Fruit fly (Drosophila melanogaster) whole organism, prepupa: ENCODE results near the gene Polr2A.

Source experiments
- Blimp-1 ChIP-seq: fragments of 200-800 bp; sonication (Bioruptor generic); optimal IDR thresholded peaks from 3 replicates; lab custom pipeline; 2017; ENCODE audit warnings: missing biosample characterization, missing genetic modification characterization, mild to moderate bottlenecking, moderate library complexity, missing genetic modification reagents
- CG10631 ChIP-seq: fragments of 200-800 bp; sonication (Bioruptor generic); optimal IDR thresholded peaks from 2 replicates; lab custom pipeline; 2016; ENCODE audit warnings: missing biosample characterization, missing genetic modification characterization
- CG11294 ChIP-seq: fragments of 200-800 bp; sonication (Bioruptor generic); IDR thresholded peaks from 2 replicates; pipeline ENCODE4 v1.3.6; 2022; ENCODE audit warnings: missing biosample characterization, missing genetic modification characterization
- CG11762 ChIP-seq: fragments of 200-800 bp; sonication (Bioruptor generic); optimal IDR thresholded peaks from 3 replicates; lab custom pipeline; 2016; ENCODE audit warnings: missing biosample characterization, missing genetic modification characterization; ENCODE audit not compliant: insufficient read depth
- CG11902 ChIP-seq: fragments of 200-800 bp; sonication (Bioruptor generic); optimal IDR thresholded peaks from 3 replicates; lab custom pipeline; 2016; ENCODE audit warnings: missing biosample characterization, missing genetic modification characterization
- CG15336 ChIP-seq: fragments of 200-800 bp; sonication (Bioruptor generic); IDR thresholded peaks from 2 replicates; pipeline ENCODE4 v1.3.6; 2022; ENCODE audit warnings: missing biosample characterization, missing genetic modification characterization
- CG1621 ChIP-seq: fragments of 200-800 bp; sonication (Bioruptor generic); optimal IDR thresholded peaks from 3 replicates; lab custom pipeline; 2018; ENCODE audit warnings: missing biosample characterization, mild to moderate bottlenecking, missing genetic modification characterization
- CG16779 ChIP-seq: fragments of 200-800 bp; sonication (Bioruptor generic); optimal IDR thresholded peaks from 3 replicates; lab custom pipeline; 2017; ENCODE audit warnings: missing biosample characterization, mild to moderate bottlenecking, missing genetic modification characterization
- CG3032 ChIP-seq: fragments of 200-800 bp; optimal IDR thresholded peaks from 2 replicates; lab custom pipeline; 2019; ENCODE audit warnings: missing biosample characterization, mild to moderate bottlenecking, missing genetic modification characterization, moderate library complexity
- CG31627 ChIP-seq: fragments of 200-800 bp; sonication (Bioruptor generic); optimal IDR thresholded peaks from 3 replicates; lab custom pipeline; 2016; ENCODE audit warnings: missing biosample characterization, missing genetic modification characterization
- CG32006 ChIP-seq: fragments of 200-800 bp; sonication (Bioruptor generic); optimal IDR thresholded peaks from 3 replicates; lab custom pipeline; 2017; ENCODE audit warnings: missing biosample characterization, mild to moderate bottlenecking, missing genetic modification characterization
- CG34406 ChIP-seq: fragments of 200-800 bp; sonication (Bioruptor generic); optimal IDR thresholded peaks from 3 replicates; lab custom pipeline; 2016; ENCODE audit warnings: missing biosample characterization, missing genetic modification characterization
- CG3919 ChIP-seq: fragments of 200-800 bp; sonication (Bioruptor generic); optimal IDR thresholded peaks from 3 replicates; lab custom pipeline; 2016; ENCODE audit warnings: missing biosample characterization, missing genetic modification characterization
- CG4318 ChIP-seq: fragments of 200-800 bp; sonication (Bioruptor generic); optimal IDR thresholded peaks from 3 replicates; lab custom pipeline; 2017; ENCODE audit warnings: missing biosample characterization, mild to moderate bottlenecking, missing genetic modification characterization
- CG6163 ChIP-seq: fragments of 200-800 bp; sonication (Bioruptor generic); IDR thresholded peaks from 3 replicates; pipeline ENCODE4 v1.3.6; 2022; ENCODE audit warnings: missing biosample characterization, missing genetic modification characterization
- CG6276 ChIP-seq: fragments of 200-800 bp; sonication (Bioruptor generic); optimal IDR thresholded peaks from 2 replicates; lab custom pipeline; 2017; ENCODE audit warnings: missing biosample characterization, mild to moderate bottlenecking, missing genetic modification characterization
- CG6792 ChIP-seq: fragments of 200-800 bp; sonication (Bioruptor generic); optimal IDR thresholded peaks from 3 replicates; lab custom pipeline; 2016; ENCODE audit warnings: missing biosample characterization, missing genetic modification characterization
- CG6808 ChIP-seq: fragments of 200-800 bp; sonication (Bioruptor generic); optimal IDR thresholded peaks from 3 replicates; lab custom pipeline; 2017; ENCODE audit warnings: missing biosample characterization, missing genetic modification characterization, mild to moderate bottlenecking, moderate library complexity, missing genetic modification reagents
- CG6854 ChIP-seq: fragments of 200-800 bp; sonication (Bioruptor generic); optimal IDR thresholded peaks from 2 replicates; lab custom pipeline; 2017; ENCODE audit warnings: missing biosample characterization, mild to moderate bottlenecking, missing genetic modification characterization
- CG7368 ChIP-seq: fragments of 200-800 bp; sonication (Bioruptor generic); optimal IDR thresholded peaks from 3 replicates; lab custom pipeline; 2016; ENCODE audit warnings: missing biosample characterization, missing genetic modification characterization
- CG8119 ChIP-seq: fragments of 200-800 bp; sonication (Bioruptor generic); IDR thresholded peaks from 3 replicates; pipeline ENCODE4 v1.3.6; 2022; ENCODE audit warnings: missing biosample characterization, missing genetic modification characterization
- CG8632 ChIP-seq: fragments of 200-800 bp; sonication (Bioruptor generic); optimal IDR thresholded peaks from 3 replicates; lab custom pipeline; 2016; ENCODE audit warnings: missing biosample characterization, missing genetic modification characterization
- CG9139 ChIP-seq: fragments of 200-800 bp; sonication (Bioruptor generic); optimal IDR thresholded peaks from 3 replicates; lab custom pipeline; 2017; ENCODE audit warnings: missing biosample characterization, mild to moderate bottlenecking, missing genetic modification characterization
- Eip75B ChIP-seq: fragments of 200-800 bp; sonication (Bioruptor generic); optimal IDR thresholded peaks from 3 replicates; lab custom pipeline; 2016; ENCODE audit warnings: missing biosample characterization, missing genetic modification characterization
- Eip78C ChIP-seq: fragments of 200-800 bp; sonication (Bioruptor generic); peaks from one replicate; lab custom pipeline; 2016; ENCODE audit warnings: missing biosample characterization, missing genetic modification characterization
- Eip93F ChIP-seq: fragments of 200-800 bp; sonication (Bioruptor generic); optimal IDR thresholded peaks from 2 replicates; lab custom pipeline; 2016; ENCODE audit warnings: missing biosample characterization, mild to moderate bottlenecking, missing genetic modification characterization
- Ets21C ChIP-seq: fragments of 200-800 bp; sonication (Bioruptor generic); optimal IDR thresholded peaks from 3 replicates; lab custom pipeline; 2016; ENCODE audit warnings: missing biosample characterization, missing genetic modification characterization
- Ets96B ChIP-seq: fragments of 200-800 bp; optimal IDR thresholded peaks from 2 replicates; lab custom pipeline; 2019; ENCODE audit warnings: missing biosample characterization, mild to moderate bottlenecking, missing genetic modification characterization, moderate library complexity
- Gug ChIP-seq: fragments of 200-800 bp; sonication (Bioruptor generic); IDR thresholded peaks from 2 replicates; pipeline ENCODE4 v1.3.6; 2022; ENCODE audit warnings: missing biosample characterization, missing genetic modification characterization
- Hr38 ChIP-seq: sonication (Bioruptor generic); optimal IDR thresholded peaks from 2 replicates; lab custom pipeline; 2016; ENCODE audit warnings: missing biosample characterization, missing genetic modification characterization
- Hr39 ChIP-seq: fragments of 200-800 bp; sonication (Bioruptor generic); optimal IDR thresholded peaks from 2 replicates; lab custom pipeline; 2016; ENCODE audit warnings: missing biosample characterization, missing genetic modification characterization
- Lpt ChIP-seq: fragments of 200-800 bp; sonication (Bioruptor generic); optimal IDR thresholded peaks from 3 replicates; lab custom pipeline; 2016; ENCODE audit warnings: missing biosample characterization, missing genetic modification characterization
- Met ChIP-seq: fragments of 200-800 bp; sonication (Bioruptor generic); optimal IDR thresholded peaks from 3 replicates; lab custom pipeline; 2016; ENCODE audit warnings: missing biosample characterization, missing genetic modification characterization
- OdsH ChIP-seq: fragments of 200-800 bp; sonication (Bioruptor generic); optimal IDR thresholded peaks from 3 replicates; lab custom pipeline; 2016; ENCODE audit warnings: missing biosample characterization, missing genetic modification characterization
- Smox ChIP-seq: fragments of 200-800 bp; sonication (Bioruptor generic); optimal IDR thresholded peaks from 3 replicates; lab custom pipeline; 2016; ENCODE audit warnings: missing biosample characterization, missing genetic modification characterization
- Sox102F ChIP-seq: fragments of 200-800 bp; sonication (Bioruptor generic); optimal IDR thresholded peaks from 2 replicates; lab custom pipeline; 2016; ENCODE audit warnings: missing biosample characterization, mild to moderate bottlenecking, missing genetic modification characterization
- Sox14 ChIP-seq: fragments of 200-800 bp; sonication (Bioruptor generic); optimal IDR thresholded peaks from 3 replicates; lab custom pipeline; 2016; ENCODE audit warnings: missing biosample characterization, missing genetic modification characterization
- Sox15 ChIP-seq: fragments of 200-800 bp; sonication (Bioruptor generic); optimal IDR thresholded peaks from 3 replicates; lab custom pipeline; 2016; ENCODE audit warnings: missing biosample characterization, missing genetic modification characterization
- achi ChIP-seq: fragments of 200-800 bp; sonication (Bioruptor generic); optimal IDR thresholded peaks from 3 replicates; lab custom pipeline; 2016; ENCODE audit warnings: missing biosample characterization, missing genetic modification characterization
- cyc ChIP-seq: fragments of 200-800 bp; sonication (Bioruptor generic); optimal IDR thresholded peaks from 3 replicates; lab custom pipeline; 2016; ENCODE audit warnings: missing biosample characterization, missing genetic modification characterization
- dac ChIP-seq: fragments of 200-800 bp; sonication (Bioruptor generic); optimal IDR thresholded peaks from 2 replicates; lab custom pipeline; 2017; ENCODE audit warnings: missing biosample characterization, mild to moderate bottlenecking, missing genetic modification characterization
- dsx ChIP-seq: fragments of 200-800 bp; optimal IDR thresholded peaks from 3 replicates; lab custom pipeline; 2019; ENCODE audit warnings: missing biosample characterization, mild to moderate bottlenecking, missing genetic modification characterization, moderate library complexity; ENCODE audit not compliant: poor library complexity, severe bottlenecking
- eg ChIP-seq: fragments of 200-800 bp; sonication (Bioruptor generic); IDR thresholded peaks from 3 replicates; pipeline ENCODE4 v1.3.6; 2022; ENCODE audit warnings: missing biosample characterization, missing genetic modification characterization
- fd59A ChIP-seq: fragments of 200-800 bp; sonication (Bioruptor generic); optimal IDR thresholded peaks from 2 replicates; lab custom pipeline; 2017; ENCODE audit warnings: missing biosample characterization, mild to moderate bottlenecking, missing genetic modification characterization, missing genetic modification reagents
- fd85E ChIP-seq: fragments of 200-800 bp; sonication (Bioruptor generic); optimal IDR thresholded peaks from 3 replicates; lab custom pipeline; 2016; ENCODE audit warnings: missing biosample characterization, missing genetic modification characterization
- net ChIP-seq: fragments of 200-800 bp; sonication (Bioruptor generic); optimal IDR thresholded peaks from 3 replicates; lab custom pipeline; 2016; ENCODE audit warnings: missing biosample characterization, missing genetic modification characterization
- pdm3 ChIP-seq: fragments of 200-800 bp; sonication (Bioruptor generic); optimal IDR thresholded peaks from 3 replicates; lab custom pipeline; 2016; ENCODE audit warnings: missing biosample characterization, missing genetic modification characterization
- salr ChIP-seq, 2 experiments: fragments of 200-800 bp; sonication (Bioruptor generic); optimal IDR thresholded peaks; 3 replicates each; lab custom pipeline; 2016 to 2018; ENCODE audit warnings: missing biosample characterization in 2 of 2, missing genetic modification characterization in 2 of 2, mild to moderate bottlenecking in 1 of 2
- spab ChIP-seq: fragments of 200-800 bp; sonication (Bioruptor generic); optimal IDR thresholded peaks from 2 replicates; lab custom pipeline; 2017; ENCODE audit warnings: missing biosample characterization, mild to moderate bottlenecking, missing genetic modification characterization, missing genetic modification reagents
- ss ChIP-seq, 2 experiments: fragments of 200-800 bp; sonication (Bioruptor generic); optimal IDR thresholded peaks; 2 replicates in 1 of 2; 3 replicates in 1 of 2; lab custom pipeline; 2017 to 2018; ENCODE audit warnings: mild to moderate bottlenecking in 2 of 2, missing biosample characterization in 2 of 2, missing genetic modification characterization in 2 of 2, moderate library complexity in 1 of 2
- topi ChIP-seq: fragments of 200-800 bp; sonication (Bioruptor generic); optimal IDR thresholded peaks from 3 replicates; lab custom pipeline; 2016; ENCODE audit warnings: missing biosample characterization, missing genetic modification characterization
- vri ChIP-seq: fragments of 200-800 bp; sonication (Bioruptor generic); optimal IDR thresholded peaks from 3 replicates; lab custom pipeline; 2016; ENCODE audit warnings: missing biosample characterization, mild to moderate bottlenecking, missing genetic modification characterization

The Polr2A gene

DNA sequence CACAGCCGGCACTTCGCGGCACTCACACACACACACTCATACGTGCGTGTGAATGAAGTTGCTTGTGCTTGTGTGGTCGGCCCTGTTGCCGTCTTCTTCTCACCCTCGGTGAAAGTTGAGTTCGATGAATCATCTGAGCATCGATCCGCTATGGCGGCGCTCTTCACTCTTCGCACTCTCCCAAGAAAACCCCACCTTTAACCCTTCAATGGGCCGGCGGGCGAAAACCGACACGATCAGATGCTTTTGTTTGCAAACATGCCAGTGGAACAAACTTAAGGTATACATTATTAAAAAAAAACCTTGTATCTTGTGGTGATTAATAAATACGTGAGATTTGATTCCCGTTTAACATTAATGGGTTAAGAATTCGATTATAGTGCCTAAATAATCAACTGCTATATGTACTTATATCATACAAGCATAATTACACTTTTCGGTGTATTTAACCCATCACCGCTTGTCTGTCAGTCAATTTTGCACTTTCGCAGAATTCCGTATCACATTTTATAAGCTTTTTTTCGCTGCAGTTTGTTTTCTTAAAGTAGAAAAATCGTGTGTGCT, 30.8 kb upstream of the Polr2A start:
- TF ChIP-seq Smox (GFP tag; lab: Kevin White, UChicago) (no peak), eg (GFP tag; lab: Robert Waterston, UW) (peak; percentile 51; the same call in 2 of the 3 replicates), Ets96B (tag; lab: Kevin White, UChicago) (peak; percentile 18), CG3032 (tag; lab: Kevin White, UChicago) (peak; percentile 5), Met (no peak), Sox14 (GFP tag; lab: Kevin White, UChicago) (peak; percentile 60), OdsH (GFP tag; lab: Kevin White, UChicago) (no peak), net (no peak), CG31627 (GFP tag; lab: Kevin White, UChicago) (peak; percentile 30), Eip75B (no peak), Hr39 (GFP tag; lab: Kevin White, UChicago) (peak; percentile 52), Lpt (no peak), Hr38 (no peak), CG6792 (GFP tag; lab: Kevin White, UChicago) (peak; percentile 31), dsx (GFP tag; lab: Kevin White, UChicago) (no peak), CG3919 (GFP tag; lab: Kevin White, UChicago) (no peak), Ets21C (GFP tag; lab: Kevin White, UChicago) (peak; percentile 22), Sox15 (GFP tag; lab: Kevin White, UChicago) (no peak), Blimp-1 (GFP tag; lab: Kevin White, UChicago) (peak; percentile 39), CG7368 (GFP tag; lab: Kevin White, UChicago) (peak; percentile 28), dac (GFP tag; lab: Kevin White, UChicago) (no peak), CG16779 (tag; lab: Kevin White, UChicago) (no peak), CG11902 (GFP tag; lab: Kevin White, UChicago) (peak; percentile 7), fd85E (GFP tag; lab: Kevin White, UChicago) (no peak), fd59A (GFP tag; lab: Kevin White, UChicago) (no peak), Gug (GFP tag; lab: Robert Waterston, UW) (no peak), CG6854 (GFP tag; lab: Kevin White, UChicago) (no peak), CG8632 (GFP tag; lab: Kevin White, UChicago) (peak; percentile 40), Sox102F (GFP tag; lab: Kevin White, UChicago) (no peak), pdm3 (GFP tag; lab: Kevin White, UChicago) (no peak), CG6163 (GFP tag; lab: Robert Waterston, UW) (0 out of 3 replicates have a peak, but pooled peaks have one; percentile 13), CG6808 (no peak), topi (GFP tag; lab: Kevin White, UChicago) (peak; percentile 62), CG11294 (GFP tag; lab: Robert Waterston, UW) (no peak), CG34406 (GFP tag; lab: Kevin White, UChicago) (peak; percentile 56), achi (peak; percentile 32), CG6276 (GFP tag; lab: Kevin White, UChicago) (no peak), CG15336 (no peak), salr (GFP tag; optimal IDR thresholded peaks at IDR 0.05; lab: Kevin White, UChicago) (no peak), cyc (GFP tag; lab: Kevin White, UChicago) (peak; percentile 52), CG10631 (GFP tag; lab: Kevin White, UChicago) (peak; percentile 52), spab (GFP tag; lab: Kevin White, UChicago) (no peak), ss (GFP tag; optimal IDR thresholded peaks at IDR 0.05; lab: Kevin White, UChicago) (peak in 1 of 2 experiments; percentile 47), CG8119 (GFP tag; lab: Robert Waterston, UW) (no peak), vri (GFP tag; lab: Kevin White, UChicago) (no peak), Eip93F (no peak), CG1621 (tag; lab: Kevin White, UChicago) (no peak), CG11762 (peak; percentile 32), CG4318 (GFP tag; lab: Kevin White, UChicago) (no peak), CG32006 (no peak), CG9139 (GFP tag; lab: Kevin White, UChicago) (peak; percentile 3), Eip78C (GFP tag; lab: Kevin White, UChicago) (peak; percentile 91)
